Worm (Caenorhabditis elegans): ENCODE data around the gene cyn-2.

cyn-2 gene

ce11 chrIII:13741410-13741809, 48.9 kb downstream of the cyn-2 start:
- TF ChIP-seq mab-5 (tag; optimal IDR thresholded peaks at IDR 0.05) (no peak), dmd-4 (tag; optimal IDR thresholded peaks at IDR 0.05) (no peak), skn-1 (tag; optimal IDR thresholded peaks at IDR 0.05) (no peak), nhr-25 (tag; optimal IDR thresholded peaks at IDR 0.05) (no peak), ceh-82 (tag; optimal IDR thresholded peaks at IDR 0.05) (no peak), gmeb-1 (tag; optimal IDR thresholded peaks at IDR 0.05) (no peak)

- TF ChIP-seq mbf-1 (tag; optimal IDR thresholded peaks at IDR 0.05) (no peak), F13H6.1 (tag; optimal IDR thresholded peaks at IDR 0.05) (no peak), ztf-4 (tag; optimal IDR thresholded peaks at IDR 0.05) (no peak)
These were observed 49.6 kb downstream of the cyn-2 start for ce11 chrIII:13742028-13742427.
